Worm (Caenorhabditis elegans) whole organism, L1 larva: Measurements from ENCODE around the gene nhr-88.

Source experiments
- C16A3.4 ChIP-seq: fragments of 150-350 bp; optimal IDR thresholded peaks from 2 replicates; lab custom pipeline; 2014; ENCODE audit warnings: missing biosample characterization, missing genetic modification characterization
- C34B4.2 ChIP-seq: sonication (generic microtip); optimal IDR thresholded peaks from 2 replicates; lab custom pipeline; 2017; ENCODE audit warnings: mild to moderate bottlenecking, missing genetic modification characterization, missing compliant biosample characterization
- Y116A8C.19 ChIP-seq: sonication (generic microtip); optimal IDR thresholded peaks from 2 replicates; lab custom pipeline; 2016; ENCODE audit warnings: missing compliant biosample characterization, missing genetic modification characterization, borderline replicate concordance
- aly-2 ChIP-seq: fragments of 150-350 bp; optimal IDR thresholded peaks from 2 replicates; lab custom pipeline; 2014; ENCODE audit warnings: missing biosample characterization, missing genetic modification characterization
- ama-1 ChIP-seq: fragments of 150-350 bp; optimal IDR thresholded peaks from 2 replicates; lab custom pipeline; 2014
- ceh-63 ChIP-seq: fragments of 200-800 bp; sonication (Bioruptor generic); optimal IDR thresholded peaks from 2 replicates; lab custom pipeline; 2018; ENCODE audit warnings: mild to moderate bottlenecking, missing genetic modification characterization, missing compliant biosample characterization
- ceh-82 ChIP-seq, 3 experiments: fragments of 150-350 bp in 1 of 3; sonication (generic microtip) in 2 of 3; optimal IDR thresholded peaks; 2 replicates each; lab custom pipeline; 2014 to 2017; ENCODE audit warnings: missing biosample characterization in 3 of 3, missing genetic modification characterization in 3 of 3
- ceh-88 ChIP-seq: fragments of 200-800 bp; sonication (Bioruptor generic); IDR thresholded peaks from 2 replicates; pipeline ENCODE4 v1.3.6; 2022; ENCODE audit warnings: missing genetic modification characterization, missing compliant biosample characterization
- dsc-1 ChIP-seq: sonication (generic microtip); optimal IDR thresholded peaks from 2 replicates; lab custom pipeline; 2016; ENCODE audit warnings: mild to moderate bottlenecking, missing genetic modification characterization, missing compliant biosample characterization
- efl-3 ChIP-seq: fragments of 200-800 bp; sonication (Bioruptor generic); optimal IDR thresholded peaks from 2 replicates; lab custom pipeline; 2018; ENCODE audit warnings: mild to moderate bottlenecking, missing genetic modification characterization, missing compliant biosample characterization
- egl-27 ChIP-seq, 2 experiments: fragments of 150-350 bp in 1 of 2; sonication (generic microtip); optimal IDR thresholded peaks; 3 replicates each; lab custom pipeline; 2017 to 2018; ENCODE audit warnings: missing biosample characterization in 2 of 2, missing genetic modification characterization in 2 of 2, missing genetic modification reagents in 2 of 2
- elt-3 ChIP-seq, 6 experiments: fragments of 150-350 bp in 1 of 6; sonication (generic microtip); optimal IDR thresholded peaks; 2 replicates each; lab custom pipeline; 2017 to 2018; ENCODE audit warnings: missing biosample characterization in 6 of 6, missing genetic modification characterization in 6 of 6, inconsistent platforms in 1 of 6
- ets-5 ChIP-seq: fragments of 200-800 bp; sonication (Bioruptor generic); IDR thresholded peaks from 2 replicates; pipeline ENCODE4 v1.3.6; 2022; ENCODE audit warnings: missing genetic modification characterization, missing compliant biosample characterization
- fkh-10 ChIP-seq: sonication (generic microtip); optimal IDR thresholded peaks from 2 replicates; lab custom pipeline; 2017; ENCODE audit warnings: missing biosample characterization, missing genetic modification reagents, missing genetic modification characterization
- fkh-4 ChIP-seq: sonication (generic microtip); optimal IDR thresholded peaks from 2 replicates; lab custom pipeline; 2016; ENCODE audit warnings: missing compliant biosample characterization, missing genetic modification characterization, borderline replicate concordance
- fos-1 ChIP-seq: fragments of 150-350 bp; optimal IDR thresholded peaks from 2 replicates; lab custom pipeline; 2014; ENCODE audit warnings: missing biosample characterization, missing genetic modification characterization
- hpl-2 ChIP-seq: fragments of 150-350 bp; optimal IDR thresholded peaks from 2 replicates; lab custom pipeline; 2014; ENCODE audit warnings: missing biosample characterization, missing genetic modification reagents, missing genetic modification characterization
- jun-1 ChIP-seq: fragments of 150-350 bp; optimal IDR thresholded peaks from 2 replicates; lab custom pipeline; 2014; ENCODE audit warnings: missing biosample characterization, missing genetic modification reagents, missing genetic modification characterization
- lin-13 ChIP-seq: fragments of 150-350 bp; optimal IDR thresholded peaks from 2 replicates; lab custom pipeline; 2014; ENCODE audit warnings: missing biosample characterization, missing genetic modification reagents, missing genetic modification characterization
- lin-14 ChIP-seq: fragments of 200-800 bp; sonication (Bioruptor generic); optimal IDR thresholded peaks from 2 replicates; lab custom pipeline; 2018; ENCODE audit warnings: mild to moderate bottlenecking, missing genetic modification characterization, moderate library complexity, missing compliant biosample characterization
- lin-15B ChIP-seq: fragments of 150-350 bp; sonication (generic microtip); optimal IDR thresholded peaks from 3 replicates; lab custom pipeline; 2014; ENCODE audit warnings: missing biosample characterization, missing genetic modification characterization
- lin-35 ChIP-seq, 2 experiments: fragments of 150-350 bp; optimal IDR thresholded peaks; 2 replicates each; lab custom pipeline; 2014; ENCODE audit warnings: missing biosample characterization in 2 of 2, missing genetic modification characterization in 2 of 2, missing genetic modification reagents in 2 of 2
- lin-39 ChIP-seq: fragments of 150-350 bp; optimal IDR thresholded peaks from 2 replicates; lab custom pipeline; 2014; ENCODE audit warnings: missing biosample characterization, missing genetic modification reagents, missing genetic modification characterization
- lir-3 ChIP-seq: sonication (generic microtip); optimal IDR thresholded peaks from 2 replicates; lab custom pipeline; 2016; ENCODE audit warnings: mild to moderate bottlenecking, missing genetic modification characterization, moderate library complexity, missing compliant biosample characterization; ENCODE audit not compliant: poor library complexity
- lsy-2 ChIP-seq, 2 experiments: fragments of 150-350 bp; optimal IDR thresholded peaks; 2 replicates each; lab custom pipeline; 2014; ENCODE audit warnings: missing biosample characterization in 2 of 2, missing genetic modification characterization in 2 of 2
- mab-9 ChIP-seq: fragments of 200-800 bp; sonication (Bioruptor generic); IDR thresholded peaks from 2 replicates; pipeline ENCODE4 v1.3.6; 2022; ENCODE audit warnings: missing genetic modification reagents, missing genetic modification characterization, missing compliant biosample characterization
- mef-2 ChIP-seq: fragments of 150-350 bp; optimal IDR thresholded peaks from 2 replicates; lab custom pipeline; 2014; ENCODE audit warnings: missing biosample characterization, missing genetic modification characterization
- mep-1 ChIP-seq: fragments of 150-350 bp; optimal IDR thresholded peaks from 2 replicates; lab custom pipeline; 2014; ENCODE audit warnings: missing biosample characterization, missing genetic modification characterization
- nhr-11 ChIP-seq: fragments of 150-350 bp; optimal IDR thresholded peaks from 2 replicates; lab custom pipeline; 2014; ENCODE audit warnings: missing biosample characterization, missing genetic modification characterization
- nhr-12 ChIP-seq: sonication (generic microtip); optimal IDR thresholded peaks from 2 replicates; lab custom pipeline; 2017; ENCODE audit warnings: missing biosample characterization, missing genetic modification characterization
- nhr-19 ChIP-seq: fragments of 200-800 bp; sonication (Bioruptor generic); conservative IDR thresholded peaks from 2 replicates; pipeline ENCODE4 v1.3.6; 2022; ENCODE audit warnings: missing genetic modification characterization, missing compliant biosample characterization
- nhr-20 ChIP-seq: sonication (generic microtip); optimal IDR thresholded peaks from 2 replicates; lab custom pipeline; 2016; ENCODE audit warnings: mild to moderate bottlenecking, missing genetic modification characterization, missing compliant biosample characterization
- nhr-237 ChIP-seq: fragments of 150-350 bp; optimal IDR thresholded peaks from 2 replicates; lab custom pipeline; 2014; ENCODE audit warnings: missing biosample characterization, missing genetic modification characterization
- nhr-28 ChIP-seq: fragments of 150-350 bp; optimal IDR thresholded peaks from 2 replicates; lab custom pipeline; 2014; ENCODE audit warnings: missing biosample characterization, missing genetic modification characterization
- nhr-47 ChIP-seq: sonication (generic microtip); optimal IDR thresholded peaks from 2 replicates; lab custom pipeline; 2016; ENCODE audit warnings: mild to moderate bottlenecking, missing genetic modification characterization, moderate library complexity, missing compliant biosample characterization
- nhr-71 ChIP-seq: sonication (generic microtip); optimal IDR thresholded peaks from 2 replicates; lab custom pipeline; 2016; ENCODE audit warnings: mild to moderate bottlenecking, missing genetic modification characterization, moderate library complexity, missing compliant biosample characterization
- nhr-76 ChIP-seq: sonication (generic microtip); optimal IDR thresholded peaks from 2 replicates; lab custom pipeline; 2017; ENCODE audit warnings: missing biosample characterization, missing genetic modification characterization
- nhr-77 ChIP-seq: fragments of 150-350 bp; optimal IDR thresholded peaks from 2 replicates; lab custom pipeline; 2014; ENCODE audit warnings: missing biosample characterization, missing genetic modification characterization
- nhr-85 ChIP-seq: sonication (generic microtip); peaks from one replicate; lab custom pipeline; 2016; ENCODE audit warnings: missing genetic modification characterization, inconsistent platforms, missing compliant biosample characterization
- nhr-90 ChIP-seq: sonication (generic microtip); optimal IDR thresholded peaks from 2 replicates; lab custom pipeline; 2016; ENCODE audit warnings: mild to moderate bottlenecking, missing genetic modification characterization, missing compliant biosample characterization; ENCODE audit not compliant: poor library complexity
- pag-3 ChIP-seq: sonication (generic microtip); optimal IDR thresholded peaks from 2 replicates; lab custom pipeline; 2017; ENCODE audit warnings: missing genetic modification characterization, mild to moderate bottlenecking, missing compliant biosample characterization, antibody characterized with exemption, borderline replicate concordance; ENCODE audit not compliant: insufficient read depth
- skn-1 ChIP-seq: fragments of 150-350 bp; optimal IDR thresholded peaks from 2 replicates; lab custom pipeline; 2014; ENCODE audit warnings: missing biosample characterization, missing genetic modification characterization
- snpc-4 ChIP-seq: fragments of 150-350 bp; optimal IDR thresholded peaks from 2 replicates; lab custom pipeline; 2014; ENCODE audit warnings: missing biosample characterization, missing genetic modification characterization
- snu-23 ChIP-seq: sonication (generic microtip); optimal IDR thresholded peaks from 2 replicates; lab custom pipeline; 2016; ENCODE audit warnings: missing genetic modification characterization, missing compliant biosample characterization
- sox-4 ChIP-seq: sonication (generic microtip); optimal IDR thresholded peaks from 2 replicates; lab custom pipeline; 2016; ENCODE audit warnings: missing genetic modification characterization, missing compliant biosample characterization
- sup-37 ChIP-seq: fragments of 200-800 bp; sonication (Bioruptor generic); optimal IDR thresholded peaks from 2 replicates; lab custom pipeline; 2018; ENCODE audit warnings: mild to moderate bottlenecking, missing genetic modification characterization, missing compliant biosample characterization
- swsn-7 ChIP-seq: sonication (generic microtip); optimal IDR thresholded peaks from 2 replicates; lab custom pipeline; 2016; ENCODE audit warnings: missing genetic modification characterization, missing compliant biosample characterization
- tbx-2 ChIP-seq: sonication (generic microtip); optimal IDR thresholded peaks from 2 replicates; lab custom pipeline; 2016; ENCODE audit warnings: missing genetic modification characterization, missing compliant biosample characterization
- unc-130 ChIP-seq: fragments of 150-350 bp; optimal IDR thresholded peaks from 2 replicates; lab custom pipeline; 2017; ENCODE audit warnings: missing biosample characterization, missing genetic modification characterization, inconsistent platforms
- unc-86 ChIP-seq: sonication (generic microtip); optimal IDR thresholded peaks from 2 replicates; lab custom pipeline; 2016; ENCODE audit warnings: missing genetic modification characterization, missing compliant biosample characterization
- unc-98 ChIP-seq: fragments of 200-800 bp; sonication (Bioruptor generic); IDR thresholded peaks from 2 replicates; pipeline ENCODE4 v1.3.6; 2022; ENCODE audit warnings: missing genetic modification characterization, missing compliant biosample characterization
- vab-15 ChIP-seq: sonication (generic microtip); optimal IDR thresholded peaks from 2 replicates; lab custom pipeline; 2017; ENCODE audit warnings: missing genotype, mild to moderate bottlenecking, missing genetic modification characterization, missing compliant biosample characterization
- ztf-4 ChIP-seq: fragments of 150-350 bp; optimal IDR thresholded peaks from 2 replicates; lab custom pipeline; 2014; ENCODE audit warnings: missing biosample characterization, missing genetic modification characterization

The nhr-88 gene

DNA sequence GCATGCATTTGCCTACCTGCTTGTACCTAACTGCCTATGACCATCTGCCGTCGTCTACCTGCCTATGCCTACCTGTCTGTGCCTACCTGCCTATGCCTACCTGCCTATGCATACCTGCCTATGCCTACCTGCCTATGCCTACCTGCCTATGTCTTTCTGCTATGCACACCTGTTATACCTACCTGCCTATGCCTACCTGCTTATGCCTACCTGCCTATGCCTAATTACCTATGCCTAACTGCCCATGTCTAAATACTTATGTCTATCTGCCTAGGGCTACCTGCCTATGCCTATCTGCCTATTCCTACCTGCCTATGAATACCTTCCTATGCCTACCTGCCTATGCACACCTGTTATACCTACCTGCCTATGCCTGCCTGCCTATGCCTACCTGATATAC is 10.1 kb upstream of the nhr-88 start:
- no peak for TF ChIP-seq ztf-4
- TF ChIP-seq mef-2 (tag; lab: Kevin White, UChicago), result no peak
- no peak for TF ChIP-seq vab-15 (tag; lab: Kevin White, UChicago)
- no peak for TF ChIP-seq aly-2 (tag; lab: Kevin White, UChicago)
- no peak for TF ChIP-seq ceh-88 (GFP tag; lab: Robert Waterston, UW)
- TF ChIP-seq ceh-63, result no peak
- TF ChIP-seq nhr-11, result no peak
- TF ChIP-seq lin-14, result no peak
- TF ChIP-seq sup-37 (GFP tag; lab: Kevin White, UChicago), result no peak
- no peak for TF ChIP-seq lin-15B
- no peak for TF ChIP-seq nhr-90 (tag; lab: Kevin White, UChicago)
- TF ChIP-seq elt-3 (tag; optimal IDR thresholded peaks at IDR 0.05; lab: Kevin White, UChicago), result no peak
- TF ChIP-seq hpl-2 (GFP tag; lab: Kevin White, UChicago), result no peak
- no peak for TF ChIP-seq Y116A8C.19 (tag; lab: Kevin White, UChicago)
- no peak for TF ChIP-seq lsy-2 (tag; optimal IDR thresholded peaks at IDR 0.05; lab: Kevin White, UChicago)
- no peak for TF ChIP-seq lin-39 (tag; lab: Kevin White, UChicago)
- no peak for TF ChIP-seq lir-3 (tag; lab: Kevin White, UChicago)
- no peak for TF ChIP-seq fkh-4 (tag; lab: Kevin White, UChicago)
- TF ChIP-seq, all 84 proteins: peak for 0

DNA sequence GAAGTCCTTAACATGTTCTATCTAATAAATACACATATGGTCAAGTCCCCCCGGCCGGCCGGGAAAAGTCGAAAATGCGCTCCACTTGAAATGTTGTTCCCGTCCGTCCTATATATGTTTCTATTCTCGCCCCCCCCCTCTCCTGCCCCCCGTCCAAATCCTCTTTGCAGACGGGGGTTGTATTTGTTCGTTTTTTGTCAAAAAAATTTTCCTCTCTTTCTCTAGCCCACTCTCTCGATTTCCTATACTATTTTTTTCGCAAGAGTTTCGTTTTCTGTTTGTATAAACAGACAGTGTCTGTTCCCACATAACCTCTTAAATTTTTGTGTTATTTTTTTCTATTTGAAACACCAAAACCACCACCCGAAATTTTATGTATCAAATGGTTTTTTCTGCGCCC is 9.4 kb upstream of the nhr-88 start:
- TF ChIP-seq vab-15 (tag; lab: Kevin White, UChicago) (no peak), nhr-71 (tag; lab: Kevin White, UChicago) (peak; percentile 31), nhr-12 (no peak), nhr-20 (peak; percentile 37), sox-4 (tag; lab: Kevin White, UChicago) (no peak), dsc-1 (tag; lab: Kevin White, UChicago) (no peak), unc-98 (no peak), tbx-2 (peak; percentile 37), aly-2 (tag; lab: Kevin White, UChicago) (no peak), nhr-11 (no peak), nhr-77 (tag; lab: Kevin White, UChicago) (peak; percentile 31), mab-9 (no peak), ceh-88 (GFP tag; lab: Robert Waterston, UW) (no peak), C34B4.2 (tag; lab: Kevin White, UChicago) (no peak), ets-5 (GFP tag; lab: Robert Waterston, UW) (no peak), C16A3.4 (tag; lab: Kevin White, UChicago) (no peak), nhr-85 (peak; percentile 68), nhr-237 (tag; lab: Kevin White, UChicago) (no peak), egl-27 (tag; optimal IDR thresholded peaks at IDR 0.05; lab: Kevin White, UChicago) (no peak), fos-1 (tag; lab: Kevin White, UChicago) (no peak), unc-130 (no peak), lin-35 (GFP tag; optimal IDR thresholded peaks at IDR 0.05; lab: Kevin White, UChicago) (no peak), snpc-4 (tag; lab: Kevin White, UChicago) (no peak), unc-86 (tag; lab: Kevin White, UChicago) (no peak), ceh-82 (tag; optimal IDR thresholded peaks at IDR 0.05; lab: Kevin White, UChicago) (no peak), nhr-76 (tag; lab: Kevin White, UChicago) (no peak), nhr-47 (tag; lab: Kevin White, UChicago) (peak; percentile 1), lin-14 (peak; percentile 67), mep-1 (tag; lab: Kevin White, UChicago) (no peak), lin-13 (no peak), nhr-28 (no peak), ama-1 (lab: Kevin White, UChicago) (no peak), snu-23 (GFP tag; lab: Kevin White, UChicago) (peak; percentile 7), skn-1 (tag; lab: Kevin White, UChicago) (no peak), nhr-19 (GFP tag; lab: Robert Waterston, UW) (peak; percentile 31), efl-3 (GFP tag; lab: Kevin White, UChicago) (no peak), swsn-7 (tag; lab: Kevin White, UChicago) (peak; percentile 25), jun-1 (tag; lab: Kevin White, UChicago) (no peak), pag-3 (tag; lab: Kevin White, UChicago) (no peak), fkh-10 (GFP tag; lab: Kevin White, UChicago) (no peak)
